Fruit fly (Drosophila melanogaster): ENCODE results near the gene CG33777.

CG33777 gene

DNA sequence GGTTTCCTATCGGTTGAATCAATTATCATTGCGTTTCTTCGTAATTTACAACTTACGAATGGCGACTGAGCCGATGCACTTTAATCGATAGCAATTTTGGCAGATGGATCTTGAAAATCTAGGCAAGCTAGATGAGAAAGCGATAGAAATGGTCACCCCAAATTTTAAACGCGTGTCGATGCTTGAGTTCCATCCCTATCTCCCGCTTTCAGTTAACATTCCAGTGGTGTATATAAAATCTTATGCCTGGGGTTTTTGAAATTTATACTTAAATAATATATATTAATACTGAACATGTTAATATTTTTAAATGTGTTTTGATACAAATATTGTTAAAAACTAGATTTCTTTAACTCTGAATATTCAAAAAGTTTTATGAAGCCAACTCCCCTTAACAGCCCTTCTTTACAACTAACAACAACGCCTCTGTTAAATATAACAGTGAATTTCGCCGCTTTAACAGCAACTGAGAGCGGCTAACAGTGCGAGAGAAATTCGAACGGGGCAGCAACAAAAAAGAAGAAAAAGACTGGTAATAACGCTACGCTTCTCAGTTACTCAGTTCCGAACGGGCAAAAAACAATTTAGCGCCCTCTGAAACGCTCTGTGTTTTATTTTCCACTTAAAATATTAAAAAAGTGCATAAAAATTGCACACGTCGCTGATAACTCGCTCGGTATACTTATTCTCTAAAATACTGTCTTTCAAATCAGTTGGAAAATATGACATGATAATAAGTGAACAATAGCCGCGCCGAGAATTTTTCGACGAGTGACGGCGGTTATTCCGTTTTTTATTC lies 13.3 kb downstream of the CG33777 start, which contains the start of gene CG11357 (continued):
- peak; percentile 87 for TF ChIP-seq CG7745 (tag; optimal IDR thresholded peaks at IDR 0.05)
- TF ChIP-seq Mrtf (GFP tag; IDR thresholded peaks at IDR 0.05): peak; percentile 98
- TF ChIP-seq Oaz (GFP tag; IDR thresholded peaks at IDR 0.05): peak; percentile 96
- peak; percentile 81 for TF ChIP-seq CG15073 (GFP tag; optimal IDR thresholded peaks at IDR 0.05)
- TF ChIP-seq kah (GFP tag; optimal IDR thresholded peaks at IDR 0.05): peak; percentile 95
- peak; percentile 59 for TF ChIP-seq luna (GFP tag; optimal IDR thresholded peaks at IDR 0.05)
- TF ChIP-seq CG16779 (GFP tag; IDR thresholded peaks at IDR 0.05): peak; percentile 95
- TF ChIP-seq Dll (GFP tag; IDR thresholded peaks at IDR 0.05; ENCODE audit: partially characterized antibody): peak; percentile 78; the same call in 3 of the 4 replicates
- TF ChIP-seq gce (GFP tag; IDR thresholded peaks at IDR 0.05): peak; percentile 99
- no peak for TF ChIP-seq pan (optimal IDR thresholded peaks at IDR 0.05)
- TF ChIP-seq pan (GFP tag; optimal IDR thresholded peaks at IDR 0.05 in 1 of 2, IDR thresholded peaks at IDR 0.05 in 1 of 2): peak in 1 of 2 experiments; percentile 99
- TF ChIP-seq repo (GFP tag; optimal IDR thresholded peaks at IDR 0.05): peak; percentile 73
- peak in 1 of 2 experiments; percentile 97 for TF ChIP-seq Eip74EF (GFP tag; optimal IDR thresholded peaks at IDR 0.05)
- peak; percentile 78 for TF ChIP-seq ato (GFP tag; IDR thresholded peaks at IDR 0.05; ENCODE audit: partially characterized antibody)
- TF ChIP-seq insv (GFP tag; optimal IDR thresholded peaks at IDR 0.05): peak in 1 of 2 experiments; percentile 81
- TF ChIP-seq chinmo (GFP tag; IDR thresholded peaks at IDR 0.05; ENCODE audit: partially characterized antibody): peak; percentile 84
- peak; percentile 89 for TF ChIP-seq Deaf1 (tag; optimal IDR thresholded peaks at IDR 0.05)

DNA sequence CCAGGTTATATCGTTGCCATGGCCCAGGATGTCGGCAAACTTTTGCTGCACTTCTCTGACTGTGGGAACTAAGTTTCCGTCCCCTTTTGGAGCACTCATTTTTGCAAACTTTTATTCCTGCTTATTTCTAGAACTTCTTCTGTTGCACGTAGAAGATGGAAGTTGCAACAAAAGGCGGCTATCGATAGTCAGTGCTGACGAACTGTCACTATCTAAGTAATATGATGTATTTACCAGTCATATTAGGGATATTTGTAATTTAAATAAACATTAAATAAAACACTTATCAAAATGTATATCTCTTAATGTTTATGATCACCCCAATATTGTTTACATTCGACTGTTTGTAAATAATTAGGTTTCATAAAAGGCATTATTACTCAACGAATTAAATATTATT lies 14.0 kb downstream of the CG33777 start, which contains the start of gene CG32243:
CG32243 (minus strand) TSS at position 175 of the 400 bp plus-strand sequence.
- peak; percentile 12 for TF ChIP-seq MESR4 (GFP tag; optimal IDR thresholded peaks at IDR 0.05)
- TF ChIP-seq Opbp (GFP tag; IDR thresholded peaks at IDR 0.05; ENCODE audit: partially characterized antibody): 0 out of 3 replicates have a peak, but pooled peaks have one; percentile 10
- no peak for TF ChIP-seq Ravus (GFP tag; IDR thresholded peaks at IDR 0.05)
- peak; percentile 22; the same call in 1 of the 3 replicates for TF ChIP-seq CG7357 (GFP tag; IDR thresholded peaks at IDR 0.05)
- TF ChIP-seq CG3407 (GFP tag; optimal IDR thresholded peaks at IDR 0.05): no peak
- peak; percentile 12; the same call in 1 of the 2 replicates for TF ChIP-seq Dref (GFP tag; IDR thresholded peaks at IDR 0.05)
- no peak for TF ChIP-seq nmo (GFP tag; optimal IDR thresholded peaks at IDR 0.05)
- TF ChIP-seq amos (GFP tag; IDR thresholded peaks at IDR 0.05; ENCODE audit: partially characterized antibody): peak; percentile 24
- no peak for TF ChIP-seq gcm2 (GFP tag; optimal IDR thresholded peaks at IDR 0.05)
- TF ChIP-seq btn (GFP tag; optimal IDR thresholded peaks at IDR 0.05): no peak
- peak; percentile 35 for TF ChIP-seq stwl (tag; optimal IDR thresholded peaks at IDR 0.05)
- no peak for TF ChIP-seq CG34422 (GFP tag; IDR thresholded peaks at IDR 0.05)
- TF ChIP-seq Gug (GFP tag; IDR thresholded peaks at IDR 0.05): no peak
- TF ChIP-seq stc (GFP tag; IDR thresholded peaks at IDR 0.05): no peak
- peak; percentile 5; the same call in 1 of the 2 replicates for TF ChIP-seq Bgb (GFP tag; IDR thresholded peaks at IDR 0.05; ENCODE audit: partially characterized antibody)
- 0 out of 3 replicates have a peak, but pooled peaks have one; percentile 29 for TF ChIP-seq zen2 (GFP tag; IDR thresholded peaks at IDR 0.05; ENCODE audit: partially characterized antibody)
- no peak for TF ChIP-seq disco-r (GFP tag; optimal IDR thresholded peaks at IDR 0.05)
- TF ChIP-seq Dad (GFP tag; optimal IDR thresholded peaks at IDR 0.05): no peak
- TF ChIP-seq Atf3 (GFP tag; optimal IDR thresholded peaks at IDR 0.05): no peak
- no peak for TF ChIP-seq gt (GFP tag; IDR thresholded peaks at IDR 0.05)
- no peak for TF ChIP-seq kay (GFP tag; optimal IDR thresholded peaks at IDR 0.05)
- TF ChIP-seq Blimp-1 (GFP tag; optimal IDR thresholded peaks at IDR 0.05): no peak
- TF ChIP-seq lola (GFP tag; optimal IDR thresholded peaks at IDR 0.05): peak in 1 of 3 experiments; percentile 49
- no peak for TF ChIP-seq CG3995 (GFP tag; optimal IDR thresholded peaks at IDR 0.05)
- no peak for TF ChIP-seq CG8765 (GFP tag; IDR thresholded peaks at IDR 0.05)
- no peak for TF ChIP-seq Optix (GFP tag; IDR thresholded peaks at IDR 0.05)
- no peak for TF ChIP-seq CG3163 (GFP tag; optimal IDR thresholded peaks at IDR 0.05)
- no peak for TF ChIP-seq C15 (GFP tag; IDR thresholded peaks at IDR 0.05)
- no peak for TF ChIP-seq esg (GFP tag; conservative IDR thresholded peaks at IDR 0.05)
- no peak for TF ChIP-seq CG9215 (GFP tag; IDR thresholded peaks at IDR 0.05)
- TF ChIP-seq CG11696 (GFP tag; IDR thresholded peaks at IDR 0.05): no peak
- TF ChIP-seq CG15073 (GFP tag; optimal IDR thresholded peaks at IDR 0.05): no peak

Measured in whole organism, embryonic.